Fruit fly (Drosophila melanogaster): Measurements from ENCODE around the gene Cyp305a1.

Cyp305a1 gene

DNA sequence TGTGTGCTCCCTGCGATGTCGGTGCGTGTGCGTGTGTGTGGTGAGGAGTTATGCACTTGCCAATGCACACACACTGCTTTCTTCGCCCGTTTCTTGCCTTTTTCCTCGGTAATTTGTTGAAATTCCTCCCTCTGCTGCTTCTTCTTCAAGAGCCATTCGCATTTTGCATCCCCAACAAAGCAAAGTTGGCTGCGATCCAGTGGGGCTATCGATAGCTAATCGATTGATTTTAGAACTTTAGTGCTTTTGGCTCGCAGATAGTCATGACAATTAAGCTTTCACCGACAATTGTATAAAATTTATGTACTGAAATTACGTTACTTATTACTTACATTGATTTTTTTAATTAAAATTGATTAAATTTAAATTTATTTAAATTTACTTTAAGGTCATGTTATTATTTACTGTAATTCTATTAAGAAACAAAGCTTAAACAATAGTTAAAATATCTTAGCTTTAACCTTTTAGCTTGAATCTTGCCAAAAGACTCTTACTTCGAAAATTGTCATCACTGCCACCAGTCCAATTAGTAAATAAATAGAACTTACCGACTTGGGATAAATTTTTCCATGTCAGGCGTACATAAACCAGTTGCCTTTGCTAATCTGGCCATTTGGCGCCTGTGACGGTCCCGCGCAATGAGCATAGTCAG, 21.1 kb upstream of the Cyp305a1 start, which contains the start of the genes trc and CG32221 (continued):
- TF ChIP-seq CG17186 (GFP tag; optimal IDR thresholded peaks at IDR 0.05) (peak; percentile 51), CG15073 (GFP tag; optimal IDR thresholded peaks at IDR 0.05) (no peak), Jarid2 (GFP tag; optimal IDR thresholded peaks at IDR 0.05) (no peak), CG7745 (tag; optimal IDR thresholded peaks at IDR 0.05) (no peak), Ptx1 (GFP tag; IDR thresholded peaks at IDR 0.05) (peak; percentile 57), CG9437 (GFP tag; optimal IDR thresholded peaks at IDR 0.05) (peak; percentile 4), Hsf (GFP tag; optimal IDR thresholded peaks at IDR 0.05) (peak; percentile 41), mld (GFP tag; IDR thresholded peaks at IDR 0.05; ENCODE audit: partially characterized antibody) (peak; percentile 39; the same call in 1 of the 3 replicates), CG16813 (GFP tag; IDR thresholded peaks at IDR 0.05; ENCODE audit: partially characterized antibody) (peak; percentile 74), CG14014 (GFP tag; IDR thresholded peaks at IDR 0.05) (no peak), CG13894 (tag; optimal IDR thresholded peaks at IDR 0.05) (no peak), HLH3B (GFP tag; IDR thresholded peaks at IDR 0.05) (peak; percentile 42; the same call in 1 of the 2 replicates), hb (GFP tag; IDR thresholded peaks at IDR 0.05; ENCODE audit: partially characterized antibody) (peak; percentile 54; the same call in 1 of the 3 replicates), CG14710 (tag; optimal IDR thresholded peaks at IDR 0.05) (peak; percentile 65), lab (GFP tag; optimal IDR thresholded peaks at IDR 0.05) (no peak), fd96Cb (tag; optimal IDR thresholded peaks at IDR 0.05) (no peak), pho (GFP tag; optimal IDR thresholded peaks at IDR 0.05) (peak; percentile 11), Fer1 (GFP tag; optimal IDR thresholded peaks at IDR 0.05) (peak; percentile 70), lmd (GFP tag; IDR thresholded peaks at IDR 0.05) (peak; percentile 36; the same call in 1 of the 2 replicates), CG1233 (GFP tag; optimal IDR thresholded peaks at IDR 0.05) (peak; percentile 65), Sin3A (optimal IDR thresholded peaks at IDR 0.05) (peak; percentile 48), Eip74EF (GFP tag; optimal IDR thresholded peaks at IDR 0.05) (no peak), Aef1 (GFP tag; IDR thresholded peaks at IDR 0.05) (peak; percentile 49), CG8765 (GFP tag; IDR thresholded peaks at IDR 0.05) (no peak), CG6791 (GFP tag; IDR thresholded peaks at IDR 0.05; ENCODE audit: partially characterized antibody) (peak; percentile 73; the same call in 2 of the 3 replicates), CG14965 (GFP tag; optimal IDR thresholded peaks at IDR 0.05; ENCODE audit: borderline replicate concordance) (no peak), CG10431 (GFP tag; optimal IDR thresholded peaks at IDR 0.05) (peak; percentile 58), ham (GFP tag; IDR thresholded peaks at IDR 0.05) (no peak), CG13775 (GFP tag; optimal IDR thresholded peaks at IDR 0.05) (peak; percentile 65), CG10543 (GFP tag; optimal IDR thresholded peaks at IDR 0.05) (no peak), Dad (GFP tag; optimal IDR thresholded peaks at IDR 0.05) (peak; percentile 14), sisA (GFP tag; IDR thresholded peaks at IDR 0.05) (peak; percentile 19; the same call in 1 of the 2 replicates), her (GFP tag; optimal IDR thresholded peaks at IDR 0.05) (no peak), Chrac-16 (GFP tag; optimal IDR thresholded peaks at IDR 0.05) (peak; percentile 8), CG15696 (tag; optimal IDR thresholded peaks at IDR 0.05) (peak; percentile 10), cwo (GFP tag; optimal IDR thresholded peaks at IDR 0.05) (no peak), seq (GFP tag; IDR thresholded peaks at IDR 0.05) (peak; percentile 48; the same call in 1 of the 2 replicates), NfI (GFP tag; optimal IDR thresholded peaks at IDR 0.05) (peak; percentile 84), nerfin-2 (GFP tag; IDR thresholded peaks at IDR 0.05; ENCODE audit: partially characterized antibody) (peak; percentile 46), Fer2 (tag; optimal IDR thresholded peaks at IDR 0.05) (peak; percentile 63), CG30020 (tag; optimal IDR thresholded peaks at IDR 0.05) (peak; percentile 31), wdn (GFP tag; IDR thresholded peaks at IDR 0.05) (no peak), ase (GFP tag; IDR thresholded peaks at IDR 0.05) (no peak), CG17912 (GFP tag; optimal IDR thresholded peaks at IDR 0.05) (peak; percentile 91), CG10209 (GFP tag; optimal IDR thresholded peaks at IDR 0.05) (no peak), ATbp (GFP tag; optimal IDR thresholded peaks at IDR 0.05) (no peak), phol (tag; optimal IDR thresholded peaks at IDR 0.05) (peak; percentile 50), eve (GFP tag; optimal IDR thresholded peaks at IDR 0.05) (no peak)
